Worm (Caenorhabditis elegans) whole organism, young adult: ENCODE data around the gene Y43F8C.5.

Experiments
- C17E4.6 ChIP-seq: fragments of 200-800 bp; sonication (Bioruptor generic); IDR thresholded peaks from 2 replicates; pipeline ENCODE4 v1.3.6; 2022; ENCODE audit warnings: missing genetic modification reagents, missing genetic modification characterization, missing compliant biosample characterization
- F23B12.7 ChIP-seq: sonication (generic microtip); optimal IDR thresholded peaks from 2 replicates; lab custom pipeline; 2017; ENCODE audit warnings: missing genetic modification characterization, mild to moderate bottlenecking, missing compliant biosample characterization, antibody characterized with exemption, moderate library complexity; ENCODE audit not compliant: insufficient read depth
- F37B4.10 ChIP-seq: fragments of 200-800 bp; sonication (Bioruptor generic); IDR thresholded peaks from 2 replicates; pipeline ENCODE4 v1.3.6; 2022; ENCODE audit warnings: missing genetic modification characterization, missing compliant biosample characterization
- Y53G8AR.9 ChIP-seq: fragments of 200-800 bp; sonication (Bioruptor generic); conservative IDR thresholded peaks from 2 replicates; pipeline ENCODE4 v1.3.6; 2022; ENCODE audit warnings: missing genetic modification reagents, missing genetic modification characterization, missing compliant biosample characterization
- ama-1 ChIP-seq, 3 experiments: fragments of 150-350 bp in 1 of 3; sonication (generic microtip) in 2 of 3; optimal IDR thresholded peaks; 2 replicates each; lab custom pipeline; 2014 to 2018; ENCODE audit warnings: missing biosample characterization in 2 of 3, missing genetic modification characterization in 2 of 3, missing genetic modification reagents in 2 of 3
- cebp-2 ChIP-seq: fragments of 200-800 bp; sonication (Bioruptor generic); IDR thresholded peaks from 2 replicates; pipeline ENCODE4 v1.3.6; 2022; ENCODE audit warnings: missing genetic modification characterization, missing compliant biosample characterization
- efl-1 ChIP-seq: fragments of 150-350 bp; optimal IDR thresholded peaks from 2 replicates; lab custom pipeline; 2014; ENCODE audit warnings: missing biosample characterization, missing genetic modification reagents, missing genetic modification characterization
- egrh-3 ChIP-seq: fragments of 200-800 bp; sonication (Bioruptor generic); IDR thresholded peaks from 2 replicates; pipeline ENCODE4 v1.3.6; 2022; ENCODE audit warnings: missing genetic modification reagents, missing genetic modification characterization, missing compliant biosample characterization
- hsf-1 ChIP-seq: fragments of 200-800 bp; sonication (Bioruptor generic); IDR thresholded peaks from 2 replicates; pipeline ENCODE4 v1.3.6; 2022; ENCODE audit warnings: missing genetic modification reagents, missing genetic modification characterization, missing compliant biosample characterization
- let-526 ChIP-seq: fragments of 200-800 bp; sonication (Bioruptor generic); IDR thresholded peaks from 2 replicates; pipeline ENCODE4 v1.3.6; 2022; ENCODE audit warnings: missing genetic modification reagents, missing genetic modification characterization, missing compliant biosample characterization
- madf-10 ChIP-seq: sonication (generic microtip); optimal IDR thresholded peaks from 2 replicates; lab custom pipeline; 2016; ENCODE audit warnings: mild to moderate bottlenecking, missing genetic modification characterization, missing compliant biosample characterization
- snpc-1.3 ChIP-seq: sonication (generic microtip); optimal IDR thresholded peaks from 2 replicates; lab custom pipeline; 2017; ENCODE audit warnings: missing genetic modification characterization, mild to moderate bottlenecking, missing compliant biosample characterization, antibody characterized with exemption, moderate library complexity, missing genotype, missing genetic modification reagents; ENCODE audit not compliant: insufficient read depth
- ztf-26 ChIP-seq: sonication (generic microtip); optimal IDR thresholded peaks from 2 replicates; lab custom pipeline; 2017; ENCODE audit warnings: missing genetic modification characterization, missing compliant biosample characterization
- ztf-6 ChIP-seq: fragments of 200-800 bp; sonication (Bioruptor generic); IDR thresholded peaks from 2 replicates; pipeline ENCODE4 v1.3.6; 2022; ENCODE audit warnings: missing genetic modification reagents, missing genetic modification characterization, missing compliant biosample characterization

- TF ChIP-seq F23B12.7: no peak
- TF ChIP-seq efl-1 (GFP tag; lab: Kevin White, UChicago): no peak
- no peak for TF ChIP-seq hsf-1 (GFP tag; lab: Robert Waterston, UW)
- no peak for TF ChIP-seq Y53G8AR.9 (GFP tag; lab: Robert Waterston, UW)
- no peak for TF ChIP-seq C17E4.6 (GFP tag; lab: Robert Waterston, UW)
- no peak for TF ChIP-seq ama-1 (optimal IDR thresholded peaks at IDR 0.05; lab: Kevin White, UChicago)
- no peak for TF ChIP-seq ama-1 (GFP tag; optimal IDR thresholded peaks at IDR 0.05; lab: Kevin White, UChicago)
- no peak for TF ChIP-seq let-526 (GFP tag; lab: Robert Waterston, UW)
- no peak for TF ChIP-seq snpc-1.3 (tag; lab: Kevin White, UChicago)
- no peak for TF ChIP-seq madf-10 (tag; lab: Kevin White, UChicago)
- no peak for TF ChIP-seq egrh-3 (GFP tag; lab: Robert Waterston, UW)
- TF ChIP-seq F37B4.10 (GFP tag; lab: Robert Waterston, UW): no peak
- no peak for TF ChIP-seq cebp-2 (GFP tag; lab: Robert Waterston, UW)
- no peak for TF ChIP-seq ztf-6 (GFP tag; lab: Robert Waterston, UW)
- TF ChIP-seq ztf-26 (tag; lab: Kevin White, UChicago): no peak
These were observed 32.1 kb upstream of the Y43F8C.5 start for ce11 chrV:19664574-19664973.
